Worm (Caenorhabditis elegans) whole organism, mixed stage, embryonic: Measurements from ENCODE around the gene trf-1.

Experiments
- blmp-1 ChIP-seq: fragments of 150-350 bp; optimal IDR thresholded peaks from 2 replicates; lab custom pipeline; 2014; ENCODE audit warnings: missing biosample characterization, missing genetic modification characterization
- cnd-1 ChIP-seq: fragments of 200-800 bp; sonication (Bioruptor generic); optimal IDR thresholded peaks from 2 replicates; lab custom pipeline; 2018; ENCODE audit warnings: mild to moderate bottlenecking, missing genetic modification characterization, missing compliant biosample characterization
- mab-5 ChIP-seq: fragments of 150-350 bp; optimal IDR thresholded peaks from 2 replicates; lab custom pipeline; 2014; ENCODE audit warnings: missing biosample characterization, missing genetic modification characterization
- sem-2 ChIP-seq: fragments of 200-800 bp; sonication (Bioruptor generic); optimal IDR thresholded peaks from 2 replicates; lab custom pipeline; 2018; ENCODE audit warnings: mild to moderate bottlenecking, missing genetic modification characterization, missing compliant biosample characterization
- sptf-1 ChIP-seq: sonication (generic microtip); optimal IDR thresholded peaks from 2 replicates; lab custom pipeline; 2017; ENCODE audit warnings: mild to moderate bottlenecking, missing genetic modification characterization, moderate library complexity, missing compliant biosample characterization
- unc-62 ChIP-seq: fragments of 150-350 bp; optimal IDR thresholded peaks from 2 replicates; lab custom pipeline; 2014; ENCODE audit warnings: missing biosample characterization, missing genetic modification reagents, missing genetic modification characterization
- ztf-11 ChIP-seq: fragments of 150-350 bp; optimal IDR thresholded peaks from 2 replicates; lab custom pipeline; 2014; ENCODE audit warnings: missing biosample characterization, missing genetic modification characterization

ce11 chrIII:13457305-13457704 is 27.0 kb downstream of the trf-1 start:
- TF ChIP-seq blmp-1 (tag; lab: Kevin White, UChicago) (no peak), cnd-1 (tag; lab: Kevin White, UChicago) (no peak), unc-62 (GFP tag; lab: Kevin White, UChicago) (no peak), sptf-1 (no peak), mab-5 (no peak), sem-2 (no peak), ztf-11 (tag; lab: Kevin White, UChicago) (no peak)
